Worm (Caenorhabditis elegans) whole organism, young adult: Measurements from ENCODE around the gene F56D6.11.

ENCODE experiments used
- F10E7.11 ChIP-seq: sonication (generic microtip); optimal IDR thresholded peaks from 2 replicates; lab custom pipeline; 2017; ENCODE audit warnings: mild to moderate bottlenecking, missing genetic modification characterization, moderate library complexity, missing compliant biosample characterization
- F52B5.7 ChIP-seq: sonication (generic microtip); optimal IDR thresholded peaks from 2 replicates; lab custom pipeline; 2016; ENCODE audit warnings: mild to moderate bottlenecking, missing genetic modification characterization, missing compliant biosample characterization
- Y53G8AR.9 ChIP-seq: fragments of 200-800 bp; sonication (Bioruptor generic); conservative IDR thresholded peaks from 2 replicates; pipeline ENCODE4 v1.3.6; 2022; ENCODE audit warnings: missing genetic modification reagents, missing genetic modification characterization, missing compliant biosample characterization
- ama-1 ChIP-seq, 3 experiments: fragments of 150-350 bp in 1 of 3; sonication (generic microtip) in 2 of 3; optimal IDR thresholded peaks; 2 replicates each; lab custom pipeline; 2014 to 2018; ENCODE audit warnings: missing biosample characterization in 2 of 3, missing genetic modification characterization in 2 of 3, missing genetic modification reagents in 2 of 3
- cebp-1 ChIP-seq, 2 experiments: fragments of 200-800 bp in 1 of 2; sonication (Bioruptor generic) in 1 of 2; sonication (generic microtip) in 1 of 2; IDR thresholded peaks in 1 of 2; optimal IDR thresholded peaks in 1 of 2; 2 replicates each; pipeline versions ENCODE4 v1.3.6 to Lab custom; 2017 to 2022; ENCODE audit warnings: missing compliant biosample characterization in 2 of 2, missing genetic modification characterization in 2 of 2, mild to moderate bottlenecking in 1 of 2, missing genetic modification reagents in 1 of 2, moderate library complexity in 1 of 2
- efl-1 ChIP-seq: fragments of 150-350 bp; optimal IDR thresholded peaks from 2 replicates; lab custom pipeline; 2014; ENCODE audit warnings: missing biosample characterization, missing genetic modification reagents, missing genetic modification characterization
- lsy-27 ChIP-seq: sonication (generic microtip); optimal IDR thresholded peaks from 2 replicates; lab custom pipeline; 2017; ENCODE audit warnings: missing genetic modification characterization, mild to moderate bottlenecking, missing compliant biosample characterization, antibody characterized with exemption, missing genotype, borderline replicate concordance; ENCODE audit not compliant: insufficient read depth
- snpc-4 ChIP-seq, 5 experiments: fragments of 150-350 bp in 1 of 5; sonication (generic microtip) in 4 of 5; optimal IDR thresholded peaks; 2 replicates each; lab custom pipeline; 2014 to 2018; ENCODE audit warnings: missing genetic modification characterization in 5 of 5, missing biosample characterization in 3 of 5, antibody characterized with exemption in 2 of 5, mild to moderate bottlenecking in 2 of 5, missing compliant biosample characterization in 2 of 5, missing genotype in 2 of 5, moderate library complexity in 2 of 5, missing genetic modification reagents in 1 of 5
- tbp1 ChIP-seq: fragments of 200-800 bp; sonication (Bioruptor generic); optimal IDR thresholded peaks from 2 replicates; lab custom pipeline; 2018; ENCODE audit warnings: mild to moderate bottlenecking, missing genetic modification characterization, missing compliant biosample characterization

- TF ChIP-seq Y53G8AR.9 (GFP tag; lab: Robert Waterston, UW), result no peak
- TF ChIP-seq F10E7.11, result no peak
- TF ChIP-seq ama-1 (optimal IDR thresholded peaks at IDR 0.05; lab: Kevin White, UChicago), result no peak
- no peak for TF ChIP-seq ama-1 (GFP tag; optimal IDR thresholded peaks at IDR 0.05; lab: Kevin White, UChicago)
- TF ChIP-seq tbp1 (GFP tag; lab: Kevin White, UChicago), result no peak
- TF ChIP-seq efl-1 (GFP tag; lab: Kevin White, UChicago), result no peak
- TF ChIP-seq lsy-27 (tag; lab: Kevin White, UChicago), result no peak
- no peak for TF ChIP-seq snpc-4 (GFP tag; optimal IDR thresholded peaks at IDR 0.05; lab: Kevin White, UChicago)
- TF ChIP-seq snpc-4 (tag; optimal IDR thresholded peaks at IDR 0.05; lab: Kevin White, UChicago), result no peak
- no peak for TF ChIP-seq cebp-1 (GFP tag; IDR thresholded peaks at IDR 0.05; lab: Robert Waterston, UW)
- no peak for TF ChIP-seq cebp-1 (tag; optimal IDR thresholded peaks at IDR 0.05; lab: Kevin White, UChicago)
- TF ChIP-seq F52B5.7 (tag; lab: Kevin White, UChicago), result no peak
Observed at ce11 chrIV:3902955-3903354, 3.3 kb downstream of the F56D6.11 start, which contains the start of gene F56D6.6.
